Worm (Caenorhabditis elegans): Measurements from ENCODE around the gene srb-16.

DNA sequence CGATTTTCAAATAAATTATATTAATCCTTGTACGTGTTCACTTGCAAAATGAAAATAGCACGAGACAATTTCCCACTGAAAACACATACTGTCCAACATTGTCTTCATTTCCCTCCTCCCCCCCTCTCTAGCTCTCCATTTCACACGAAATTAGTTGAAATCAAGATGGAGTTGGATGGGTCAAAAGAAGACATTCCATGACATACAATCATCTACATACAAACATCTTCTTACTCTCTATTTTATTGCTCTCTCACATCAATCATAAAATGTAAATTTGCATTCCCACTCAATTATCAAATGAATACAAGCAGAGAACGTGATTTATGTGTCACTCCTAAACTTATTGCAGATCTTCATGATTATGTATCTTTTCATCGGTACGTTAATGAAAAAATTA is 35.0 kb downstream of the srb-16 start, which contains the start of gene srsy-1:
- TF ChIP-seq jun-1 (tag; optimal IDR thresholded peaks at IDR 0.05) (no peak), pqm-1 (tag; optimal IDR thresholded peaks at IDR 0.05) (no peak)

Measured in whole organism, L4 larva.